Worm (Caenorhabditis elegans): ENCODE results near the gene C17A2.7.

- TF ChIP-seq nhr-11 (tag; optimal IDR thresholded peaks at IDR 0.05) (no peak), zag-1 (tag; optimal IDR thresholded peaks at IDR 0.05) (no peak), lin-15B (tag; optimal IDR thresholded peaks at IDR 0.05) (no peak), php-3 (GFP tag; IDR thresholded peaks at IDR 0.05) (no peak), nhr-6 (tag; optimal IDR thresholded peaks at IDR 0.05) (no peak), ceh-82 (tag; optimal IDR thresholded peaks at IDR 0.05) (no peak), mep-1 (tag; optimal IDR thresholded peaks at IDR 0.05) (no peak)
Observed at ce11 chrII:3832383-3832782, 10.8 kb downstream of the C17A2.7 start, which contains the start of gene F54D10.9.

All from whole organism, L4 larva.